Fruit fly (Drosophila melanogaster) S2 (cell line): ENCODE data around the gene CG15252.

Experiments
- CG8478 ChIP-seq: fragments of >200 bp; optimal IDR thresholded peaks from 2 replicates; lab custom pipeline; 2018
- CTCF ChIP-seq, 2 experiments: fragments of >200 bp; optimal IDR thresholded peaks; 2 replicates each; lab custom pipeline; 2018

dm6 chrX:9964778-9965291 lies 15.5 kb downstream of the CG15252 start, which contains the start of the genes CG1791 and CG1889:
- TF ChIP-seq CG8478 (lab: Kevin White, UChicago) (no peak), CTCF (optimal IDR thresholded peaks at IDR 0.05; lab: Kevin White, UChicago) (no peak)
